Fruit fly (Drosophila melanogaster) whole organism, embryonic: ENCODE data around the gene asp.

Experiments
- CG10147 ChIP-seq: fragments of 200-800 bp; sonication (Bioruptor generic); optimal IDR thresholded peaks from 2 replicates; lab custom pipeline; 2019; ENCODE audit warnings: missing biosample characterization, mild to moderate bottlenecking, missing genetic modification characterization, moderate library complexity
- CG10209 ChIP-seq: fragments of 200-800 bp; sonication (Bioruptor generic); optimal IDR thresholded peaks from 3 replicates; lab custom pipeline; 2017; ENCODE audit warnings: missing biosample characterization, mild to moderate bottlenecking, missing genetic modification characterization, missing genetic modification reagents
- CG10366 ChIP-seq: fragments of 200-800 bp; sonication (Bioruptor generic); IDR thresholded peaks from 2 replicates; pipeline ENCODE4 v1.3.6; 2022; ENCODE audit warnings: missing biosample characterization, missing genetic modification characterization
- CG11696 ChIP-seq: fragments of 200-800 bp; sonication (Bioruptor generic); IDR thresholded peaks from 2 replicates; pipeline ENCODE4 v1.3.6; 2022; ENCODE audit warnings: missing biosample characterization, missing genetic modification characterization
- CG12104 ChIP-seq: fragments of 200-800 bp; sonication (Bioruptor generic); optimal IDR thresholded peaks from 3 replicates; lab custom pipeline; 2016; ENCODE audit warnings: missing biosample characterization, missing genetic modification characterization
- CG12391 ChIP-seq: fragments of 200-800 bp; sonication (Bioruptor generic); optimal IDR thresholded peaks from 3 replicates; lab custom pipeline; 2018; ENCODE audit warnings: missing biosample characterization, mild to moderate bottlenecking, missing genetic modification characterization, moderate library complexity
- CG15514 ChIP-seq: fragments of 200-800 bp; sonication (Bioruptor generic); optimal IDR thresholded peaks from 3 replicates; lab custom pipeline; 2017; ENCODE audit warnings: missing biosample characterization, missing genetic modification characterization, mild to moderate bottlenecking, moderate library complexity, missing genetic modification reagents
- CG17385 ChIP-seq: fragments of 200-800 bp; sonication (Bioruptor generic); optimal IDR thresholded peaks from 3 replicates; lab custom pipeline; 2018; ENCODE audit warnings: missing biosample characterization, mild to moderate bottlenecking, missing genetic modification characterization
- CG1792 ChIP-seq: fragments of 200-800 bp; sonication (Bioruptor generic); optimal IDR thresholded peaks from 2 replicates; lab custom pipeline; 2016; ENCODE audit warnings: missing biosample characterization, missing genetic modification characterization
- CG2120 ChIP-seq: fragments of 200-800 bp; sonication (Bioruptor generic); optimal IDR thresholded peaks from 3 replicates; lab custom pipeline; 2016; ENCODE audit warnings: missing biosample characterization, missing genetic modification characterization
- CG2678 ChIP-seq: fragments of 200-800 bp; sonication (Bioruptor generic); optimal IDR thresholded peaks from 3 replicates; lab custom pipeline; 2019; ENCODE audit warnings: missing biosample characterization, mild to moderate bottlenecking, missing genetic modification characterization, moderate library complexity
- CG2712 ChIP-seq: fragments of 200-800 bp; optimal IDR thresholded peaks from 3 replicates; lab custom pipeline; 2019; ENCODE audit warnings: missing biosample characterization, mild to moderate bottlenecking, missing genetic modification characterization, moderate library complexity
- CG30403 ChIP-seq: fragments of 200-800 bp; sonication (Bioruptor generic); optimal IDR thresholded peaks from 3 replicates; lab custom pipeline; 2016; ENCODE audit warnings: missing biosample characterization, missing genetic modification characterization
- CG32767 ChIP-seq: fragments of 200-800 bp; sonication (Bioruptor generic); IDR thresholded peaks from 2 replicates; pipeline ENCODE4 v1.3.6; 2022; ENCODE audit warnings: missing biosample characterization, missing genetic modification characterization
- CG4854 ChIP-seq: fragments of 200-800 bp; sonication (Bioruptor generic); optimal IDR thresholded peaks from 2 replicates; lab custom pipeline; 2016; ENCODE audit warnings: missing biosample characterization, missing genetic modification characterization, inconsistent platforms
- CG5245 ChIP-seq: fragments of 200-800 bp; sonication (Bioruptor generic); optimal IDR thresholded peaks from 3 replicates; lab custom pipeline; 2016; ENCODE audit warnings: missing biosample characterization, missing genetic modification characterization
- CG6689 ChIP-seq: fragments of 200-800 bp; sonication (Bioruptor generic); IDR thresholded peaks from 2 replicates; pipeline ENCODE4 v1.3.6; 2022; ENCODE audit warnings: missing biosample characterization, missing genetic modification characterization
- CG6791 ChIP-seq: fragments of 200-800 bp; sonication (Bioruptor generic); IDR thresholded peaks from 3 replicates; pipeline ENCODE4 v1.3.6; 2022; ENCODE audit warnings: missing biosample characterization, missing genetic modification characterization; ENCODE audit not compliant: partially characterized antibody
- CG7556 ChIP-seq: fragments of 200-800 bp; sonication (Bioruptor generic); optimal IDR thresholded peaks from 2 replicates; lab custom pipeline; 2017; ENCODE audit warnings: missing biosample characterization, mild to moderate bottlenecking, missing genetic modification characterization
- CG7786 ChIP-seq: fragments of 200-800 bp; sonication (Bioruptor generic); optimal IDR thresholded peaks from 2 replicates; lab custom pipeline; 2016; ENCODE audit warnings: missing biosample characterization, missing genetic modification characterization
- CG8281 ChIP-seq: fragments of 200-800 bp; sonication (Bioruptor generic); optimal IDR thresholded peaks from 2 replicates; lab custom pipeline; 2018; ENCODE audit warnings: missing biosample characterization, mild to moderate bottlenecking, missing genetic modification characterization, moderate library complexity
- CG8359 ChIP-seq: fragments of 200-800 bp; sonication (Bioruptor generic); optimal IDR thresholded peaks from 2 replicates; lab custom pipeline; 2017; ENCODE audit warnings: missing biosample characterization, mild to moderate bottlenecking, missing genetic modification characterization, borderline replicate concordance
- CG9437 ChIP-seq: fragments of 200-800 bp; sonication (Bioruptor generic); optimal IDR thresholded peaks from 2 replicates; lab custom pipeline; 2018; ENCODE audit warnings: missing biosample characterization, mild to moderate bottlenecking, missing genetic modification characterization
- CG9797 ChIP-seq: fragments of 200-800 bp; sonication (Bioruptor generic); optimal IDR thresholded peaks from 3 replicates; lab custom pipeline; 2018; ENCODE audit warnings: missing biosample characterization, mild to moderate bottlenecking, missing genetic modification characterization
- H15 ChIP-seq: fragments of 200-800 bp; sonication (Bioruptor generic); IDR thresholded peaks from 3 replicates; pipeline ENCODE4 v1.3.6; 2022; ENCODE audit warnings: missing biosample characterization, missing genetic modification characterization
- HHEX ChIP-seq: fragments of 200-800 bp; sonication (Bioruptor generic); optimal IDR thresholded peaks from 3 replicates; lab custom pipeline; 2017; ENCODE audit warnings: missing biosample characterization, mild to moderate bottlenecking, missing genetic modification characterization, missing genetic modification reagents
- Hmr ChIP-seq: fragments of 200-800 bp; sonication (Bioruptor generic); optimal IDR thresholded peaks from 3 replicates; lab custom pipeline; 2017; ENCODE audit warnings: mild to moderate bottlenecking, missing biosample characterization, missing genetic modification reagents, missing genetic modification characterization
- Hmx ChIP-seq: fragments of 200-800 bp; sonication (Bioruptor generic); optimal IDR thresholded peaks from 2 replicates; lab custom pipeline; 2016; ENCODE audit warnings: missing biosample characterization, missing genetic modification characterization
- Sry-δ ChIP-seq: fragments of 200-800 bp; sonication (Bioruptor generic); optimal IDR thresholded peaks from 2 replicates; lab custom pipeline; 2016; ENCODE audit warnings: missing biosample characterization, missing genetic modification characterization
- YL-1 ChIP-seq: fragments of 200-800 bp; sonication (Bioruptor generic); optimal IDR thresholded peaks from 3 replicates; lab custom pipeline; 2017; ENCODE audit warnings: missing biosample characterization, mild to moderate bottlenecking, missing genetic modification characterization
- abd-A ChIP-seq: fragments of 200-800 bp; sonication (Bioruptor generic); optimal IDR thresholded peaks from 3 replicates; lab custom pipeline; 2019; ENCODE audit warnings: missing biosample characterization, mild to moderate bottlenecking, missing genetic modification characterization, moderate library complexity
- aop ChIP-seq: fragments of 200-800 bp; sonication (Bioruptor generic); IDR thresholded peaks from 2 replicates; pipeline ENCODE4 v1.3.6; 2022; ENCODE audit warnings: missing biosample characterization, missing genetic modification characterization
- chinmo ChIP-seq: fragments of 200-800 bp; sonication (Bioruptor generic); IDR thresholded peaks from 4 replicates; pipeline ENCODE4 v1.3.6; 2022; ENCODE audit warnings: missing biosample characterization, missing genetic modification characterization; ENCODE audit not compliant: partially characterized antibody
- chm ChIP-seq: fragments of 200-800 bp; sonication (Bioruptor generic); IDR thresholded peaks from 2 replicates; pipeline ENCODE4 v1.3.6; 2022; ENCODE audit warnings: missing biosample characterization, missing genetic modification characterization
- ems ChIP-seq: fragments of 200-800 bp; sonication (Bioruptor generic); optimal IDR thresholded peaks from 3 replicates; lab custom pipeline; 2016; ENCODE audit warnings: missing biosample characterization, missing genetic modification characterization
- fu2 ChIP-seq: fragments of 200-800 bp; sonication (Bioruptor generic); optimal IDR thresholded peaks from 2 replicates; lab custom pipeline; 2016; ENCODE audit warnings: missing biosample characterization, missing genetic modification characterization
- hbn ChIP-seq: fragments of 200-800 bp; sonication (Bioruptor generic); IDR thresholded peaks from 2 replicates; pipeline ENCODE4 v1.3.6; 2022; ENCODE audit warnings: missing biosample characterization, missing genetic modification characterization; ENCODE audit not compliant: partially characterized antibody
- sens ChIP-seq: fragments of 200-800 bp; sonication (Bioruptor generic); peaks from one replicate; lab custom pipeline; 2016; ENCODE audit warnings: missing biosample characterization, missing genetic modification characterization
- sima ChIP-seq: fragments of 200-800 bp; sonication (Bioruptor generic); optimal IDR thresholded peaks from 2 replicates; lab custom pipeline; 2016; ENCODE audit warnings: missing biosample characterization, missing genetic modification characterization
- slbo ChIP-seq: fragments of 200-800 bp; sonication (Bioruptor generic); IDR thresholded peaks from 2 replicates; pipeline ENCODE4 v1.3.6; 2022; ENCODE audit warnings: missing biosample characterization, missing genetic modification characterization
- sob ChIP-seq: fragments of 200-800 bp; sonication (Bioruptor generic); IDR thresholded peaks from 2 replicates; pipeline ENCODE4 v1.3.6; 2022; ENCODE audit warnings: missing biosample characterization, missing genetic modification characterization
- sug ChIP-seq: fragments of 200-800 bp; optimal IDR thresholded peaks from 2 replicates; lab custom pipeline; 2019; ENCODE audit warnings: missing biosample characterization, mild to moderate bottlenecking, missing genetic modification characterization, moderate library complexity
- tap ChIP-seq: fragments of 200-800 bp; optimal IDR thresholded peaks from 3 replicates; lab custom pipeline; 2019; ENCODE audit warnings: missing biosample characterization, mild to moderate bottlenecking, missing genetic modification characterization, moderate library complexity
- tll ChIP-seq, 2 experiments: fragments of 200-800 bp in 1 of 2; fragments of >200 bp in 1 of 2; sonication (Bioruptor generic) in 1 of 2; optimal IDR thresholded peaks; 2 replicates each; lab custom pipeline; 2017 to 2019; ENCODE audit warnings: missing biosample characterization in 2 of 2, missing genetic modification characterization in 2 of 2, mild to moderate bottlenecking in 1 of 2, moderate library complexity in 1 of 2
- tx ChIP-seq: fragments of 200-800 bp; sonication (Bioruptor generic); optimal IDR thresholded peaks from 2 replicates; lab custom pipeline; 2016; ENCODE audit warnings: missing biosample characterization, missing genetic modification characterization
- z ChIP-seq: fragments of 200-800 bp; sonication (Bioruptor generic); IDR thresholded peaks from 3 replicates; pipeline ENCODE4 v1.3.6; 2022; ENCODE audit warnings: missing biosample characterization, missing genetic modification characterization
- zen2 ChIP-seq: fragments of 200-800 bp; sonication (Bioruptor generic); IDR thresholded peaks from 3 replicates; pipeline ENCODE4 v1.3.6; 2022; ENCODE audit warnings: missing biosample characterization, missing genetic modification characterization; ENCODE audit not compliant: partially characterized antibody

asp gene

dm6 chr3R:24771273-24772231 lies 17.9 kb downstream of the asp start, which contains the start of gene CG42331 (continued):
- TF ChIP-seq CG2712 (tag; lab: Kevin White, UChicago): peak; percentile 67
- TF ChIP-seq CG1792: peak; percentile 51
- TF ChIP-seq zen2 (GFP tag; lab: Robert Waterston, UW): 0 out of 3 replicates have a peak, but pooled peaks have one; percentile 40
- TF ChIP-seq abd-A (tag; lab: Kevin White, UChicago): peak; percentile 31
- TF ChIP-seq CG17385 (GFP tag; lab: Kevin White, UChicago): peak; percentile 51
- peak; percentile 23 for TF ChIP-seq CG5245
- peak; percentile 42; the same call in 1 of the 3 replicates for TF ChIP-seq H15 (GFP tag; lab: Robert Waterston, UW)
- peak; percentile 33 for TF ChIP-seq CG15514 (GFP tag; lab: Kevin White, UChicago)
- TF ChIP-seq CG9437 (GFP tag; lab: Kevin White, UChicago): peak; percentile 66
- peak; percentile 50 for TF ChIP-seq CG12104
- peak; percentile 89 for TF ChIP-seq chinmo (GFP tag; lab: Robert Waterston, UW)
- TF ChIP-seq slbo (GFP tag; lab: Robert Waterston, UW): peak; percentile 47; the same call in 1 of the 2 replicates
- TF ChIP-seq CG2678 (tag; lab: Kevin White, UChicago): peak; percentile 83
- peak; percentile 39 for TF ChIP-seq fu2 (GFP tag; lab: Kevin White, UChicago)
- TF ChIP-seq sug (tag; lab: Kevin White, UChicago): peak; percentile 92
- TF ChIP-seq tx (GFP tag; lab: Kevin White, UChicago): peak; percentile 11
- TF ChIP-seq CG9797 (GFP tag; lab: Kevin White, UChicago): no peak
- no peak for TF ChIP-seq sima
- no peak for TF ChIP-seq CG4854 (GFP tag; lab: Kevin White, UChicago)
- peak; percentile 73 for TF ChIP-seq CG7556 (GFP tag; lab: Kevin White, UChicago)
- no peak for TF ChIP-seq CG11696 (GFP tag; lab: Robert Waterston, UW)
- peak; percentile 87 for TF ChIP-seq sens (GFP tag; lab: Kevin White, UChicago)
- TF ChIP-seq hbn (GFP tag; lab: Robert Waterston, UW): no peak
- TF ChIP-seq CG6791: no peak
- TF ChIP-seq aop (GFP tag; lab: Robert Waterston, UW): no peak
- TF ChIP-seq CG32767 (GFP tag; lab: Robert Waterston, UW): peak; percentile 28; the same call in 1 of the 2 replicates
- TF ChIP-seq CG10366 (GFP tag; lab: Robert Waterston, UW): peak; percentile 46; the same call in 1 of the 2 replicates
- peak; percentile 54 for TF ChIP-seq CG10209
- TF ChIP-seq YL-1 (GFP tag; lab: Kevin White, UChicago): no peak
- peak; percentile 28; the same call in 1 of the 2 replicates for TF ChIP-seq sob
- peak; percentile 18; the same call in 1 of the 2 replicates for TF ChIP-seq chm
- TF ChIP-seq Sry-δ (GFP tag; lab: Kevin White, UChicago): no peak
- peak; percentile 66 for TF ChIP-seq HHEX (GFP tag; lab: Kevin White, UChicago)
- TF ChIP-seq CG7786 (GFP tag; lab: Kevin White, UChicago): peak; percentile 60
- TF ChIP-seq Hmx (GFP tag; lab: Kevin White, UChicago): no peak
- peak; percentile 81 for TF ChIP-seq CG30403 (GFP tag; lab: Kevin White, UChicago)
- peak; percentile 46 for TF ChIP-seq CG12391 (tag; lab: Kevin White, UChicago)
- TF ChIP-seq ems: peak; percentile 48
- TF ChIP-seq Hmr (GFP tag; lab: Kevin White, UChicago): peak; percentile 81
- peak; percentile 57; the same call in 1 of the 2 replicates for TF ChIP-seq CG6689
- TF ChIP-seq CG8359 (GFP tag; lab: Kevin White, UChicago): peak; percentile 7
- TF ChIP-seq tll (GFP tag; optimal IDR thresholded peaks at IDR 0.05; lab: Kevin White, UChicago): no peak
- peak; percentile 59 for TF ChIP-seq CG10147 (GFP tag; lab: Kevin White, UChicago)
- peak; percentile 72 for TF ChIP-seq CG8281 (tag; lab: Kevin White, UChicago)
- peak; percentile 71; the same call in 2 of the 3 replicates for TF ChIP-seq z (GFP tag; lab: Robert Waterston, UW)
- TF ChIP-seq CG2120: peak; percentile 78
- TF ChIP-seq tap: peak; percentile 42
